Worm (Caenorhabditis elegans) whole organism, L2 larva: ENCODE measurements around the gene ttm-1.

Source experiments
- C34F6.9 ChIP-seq: fragments of 150-350 bp; optimal IDR thresholded peaks from 2 replicates; lab custom pipeline; 2014; ENCODE audit warnings: missing biosample characterization, missing genetic modification characterization
- F13H6.1 ChIP-seq: sonication (generic microtip); optimal IDR thresholded peaks from 2 replicates; lab custom pipeline; 2016; ENCODE audit warnings: missing genetic modification characterization, missing compliant biosample characterization
- R02D3.7 ChIP-seq: fragments of 150-350 bp; optimal IDR thresholded peaks from 2 replicates; lab custom pipeline; 2014; ENCODE audit warnings: missing biosample characterization, missing genetic modification characterization
- Y55F3AM.14 ChIP-seq: fragments of 200-800 bp; sonication (Bioruptor generic); optimal IDR thresholded peaks from 2 replicates; lab custom pipeline; 2018; ENCODE audit warnings: mild to moderate bottlenecking, missing genetic modification characterization, missing compliant biosample characterization
- alr-1 ChIP-seq: fragments of 150-350 bp; optimal IDR thresholded peaks from 2 replicates; lab custom pipeline; 2014; ENCODE audit warnings: missing biosample characterization, missing genetic modification characterization
- aly-2 ChIP-seq: fragments of 150-350 bp; optimal IDR thresholded peaks from 2 replicates; lab custom pipeline; 2014; ENCODE audit warnings: missing biosample characterization, missing genetic modification characterization
- blmp-1 ChIP-seq: sonication (generic microtip); optimal IDR thresholded peaks from 2 replicates; lab custom pipeline; 2017; ENCODE audit warnings: missing genetic modification characterization, mild to moderate bottlenecking, missing compliant biosample characterization, antibody characterized with exemption, moderate library complexity; ENCODE audit not compliant: insufficient read depth
- ceh-16 ChIP-seq: fragments of 150-350 bp; optimal IDR thresholded peaks from 2 replicates; lab custom pipeline; 2014; ENCODE audit warnings: missing biosample characterization, missing genetic modification characterization
- ceh-82 ChIP-seq: fragments of 150-350 bp; optimal IDR thresholded peaks from 2 replicates; lab custom pipeline; 2014; ENCODE audit warnings: missing biosample characterization, missing genetic modification characterization
- crh-2 ChIP-seq: sonication (generic microtip); optimal IDR thresholded peaks from 2 replicates; lab custom pipeline; 2017; ENCODE audit warnings: missing biosample characterization, missing genetic modification characterization
- dmd-4 ChIP-seq: sonication (generic microtip); optimal IDR thresholded peaks from 2 replicates; lab custom pipeline; 2017; ENCODE audit warnings: missing biosample characterization, missing genetic modification characterization
- egl-27 ChIP-seq: sonication (generic microtip); optimal IDR thresholded peaks from 3 replicates; lab custom pipeline; 2017; ENCODE audit warnings: missing biosample characterization, missing genetic modification reagents, missing genetic modification characterization
- fos-1 ChIP-seq: fragments of 150-350 bp; optimal IDR thresholded peaks from 2 replicates; lab custom pipeline; 2014; ENCODE audit warnings: missing biosample characterization, missing genetic modification characterization
- gmeb-1 ChIP-seq: fragments of 150-350 bp; optimal IDR thresholded peaks from 2 replicates; lab custom pipeline; 2014; ENCODE audit warnings: missing biosample characterization, missing genetic modification characterization
- lin-11 ChIP-seq: fragments of 150-350 bp; sonication (generic microtip); optimal IDR thresholded peaks from 2 replicates; lab custom pipeline; 2014; ENCODE audit warnings: missing biosample characterization, missing genetic modification characterization, inconsistent platforms, mixed read lengths
- lsy-2 ChIP-seq, 2 experiments: fragments of 150-350 bp in 1 of 2; sonication (generic microtip) in 1 of 2; optimal IDR thresholded peaks; 2 replicates each; lab custom pipeline; 2014 to 2017; ENCODE audit warnings: missing biosample characterization in 2 of 2, missing genetic modification characterization in 2 of 2
- mab-5 ChIP-seq: fragments of 150-350 bp; optimal IDR thresholded peaks from 2 replicates; lab custom pipeline; 2014; ENCODE audit warnings: missing biosample characterization, missing genetic modification characterization
- mbf-1 ChIP-seq: sonication (generic microtip); optimal IDR thresholded peaks from 2 replicates; lab custom pipeline; 2017; ENCODE audit warnings: missing biosample characterization, missing genetic modification characterization
- mdl-1 ChIP-seq, 2 experiments: fragments of 150-350 bp in 1 of 2; sonication (generic microtip) in 1 of 2; optimal IDR thresholded peaks; 2 replicates each; lab custom pipeline; 2017; ENCODE audit warnings: missing biosample characterization in 2 of 2, missing genetic modification characterization in 2 of 2
- nhr-10 ChIP-seq: sonication (generic microtip); optimal IDR thresholded peaks from 2 replicates; lab custom pipeline; 2017; ENCODE audit warnings: missing biosample characterization, missing genetic modification characterization
- nhr-11 ChIP-seq: fragments of 150-350 bp; optimal IDR thresholded peaks from 2 replicates; lab custom pipeline; 2014; ENCODE audit warnings: missing biosample characterization, missing genetic modification characterization
- nhr-12 ChIP-seq: fragments of 150-350 bp; optimal IDR thresholded peaks from 2 replicates; lab custom pipeline; 2014; ENCODE audit warnings: missing biosample characterization, missing genetic modification characterization
- nhr-129 ChIP-seq: fragments of 150-350 bp; optimal IDR thresholded peaks from 2 replicates; lab custom pipeline; 2014; ENCODE audit warnings: missing biosample characterization, missing genetic modification characterization
- nhr-21 ChIP-seq: fragments of 150-350 bp; optimal IDR thresholded peaks from 2 replicates; lab custom pipeline; 2014; ENCODE audit warnings: missing biosample characterization, missing genetic modification characterization
- nhr-23 ChIP-seq: fragments of 150-350 bp; optimal IDR thresholded peaks from 2 replicates; lab custom pipeline; 2014; ENCODE audit warnings: missing biosample characterization, missing genetic modification reagents, missing genetic modification characterization
- nhr-25 ChIP-seq: fragments of 150-350 bp; sonication (generic microtip); optimal IDR thresholded peaks from 3 replicates; lab custom pipeline; 2014; ENCODE audit warnings: missing biosample characterization, missing genetic modification characterization
- nhr-77 ChIP-seq: fragments of 150-350 bp; optimal IDR thresholded peaks from 2 replicates; lab custom pipeline; 2014; ENCODE audit warnings: missing biosample characterization, missing genetic modification characterization
- peb-1 ChIP-seq: fragments of 150-350 bp; optimal IDR thresholded peaks from 2 replicates; lab custom pipeline; 2014; ENCODE audit warnings: missing biosample characterization, missing genetic modification characterization
- sem-4 ChIP-seq: fragments of 150-350 bp; optimal IDR thresholded peaks from 2 replicates; lab custom pipeline; 2014; ENCODE audit warnings: missing biosample characterization, missing genetic modification reagents, missing genetic modification characterization
- sma-3 ChIP-seq: sonication (generic microtip); optimal IDR thresholded peaks from 2 replicates; lab custom pipeline; 2016; ENCODE audit warnings: missing genetic modification reagents, missing genetic modification characterization, missing compliant biosample characterization
- sma-9 ChIP-seq, 2 experiments: fragments of 150-350 bp in 1 of 2; sonication (generic microtip) in 1 of 2; optimal IDR thresholded peaks; 2 replicates each; lab custom pipeline; 2014 to 2016; ENCODE audit warnings: missing genetic modification characterization in 2 of 2, mild to moderate bottlenecking in 1 of 2, missing biosample characterization in 1 of 2, missing compliant biosample characterization in 1 of 2, missing genetic modification reagents in 1 of 2, moderate library complexity in 1 of 2
- snpc-4 ChIP-seq: fragments of 150-350 bp; optimal IDR thresholded peaks from 2 replicates; lab custom pipeline; 2014; ENCODE audit warnings: missing biosample characterization, missing genetic modification characterization
- unc-62 ChIP-seq: fragments of 150-350 bp; optimal IDR thresholded peaks from 2 replicates; lab custom pipeline; 2014; ENCODE audit warnings: missing biosample characterization, missing genetic modification reagents, missing genetic modification characterization
- ztf-11 ChIP-seq: sonication (generic microtip); optimal IDR thresholded peaks from 2 replicates; lab custom pipeline; 2017; ENCODE audit warnings: missing biosample characterization, missing genetic modification characterization
- ztf-4 ChIP-seq: fragments of 150-350 bp; optimal IDR thresholded peaks from 2 replicates; lab custom pipeline; 2014; ENCODE audit warnings: missing biosample characterization, missing genetic modification characterization

The ttm-1 gene

DNA sequence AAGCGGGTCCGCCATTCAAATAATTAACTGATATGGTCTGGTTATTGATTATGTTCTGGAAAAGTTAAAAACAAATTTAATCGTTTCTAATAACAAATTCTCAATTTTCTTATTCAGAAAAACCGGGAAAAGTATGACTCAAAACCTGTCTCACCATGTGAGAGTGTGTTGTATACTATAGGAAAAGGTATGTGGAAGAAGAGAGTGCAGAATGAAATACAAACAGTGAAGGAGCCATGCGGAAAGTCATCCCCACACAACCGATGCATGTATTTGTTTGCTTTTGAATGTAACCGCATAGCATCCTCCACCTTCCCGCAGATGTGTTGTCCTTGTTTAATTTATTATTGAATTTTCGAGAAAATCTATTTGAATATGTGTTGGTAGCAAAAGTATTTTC is 33.7 kb upstream of the ttm-1 start, which contains the start of gene ZK1010.8:
Gene ZK1010.8 (minus strand): TSS at position 214 of the 400 bp plus-strand sequence.
- TF ChIP-seq crh-2 (no peak), fos-1 (tag; lab: Kevin White, UChicago) (peak; percentile 54), ztf-4 (tag; lab: Kevin White, UChicago) (no peak)
- TF ChIP-seq, all 48 proteins: peak for 1

DNA sequence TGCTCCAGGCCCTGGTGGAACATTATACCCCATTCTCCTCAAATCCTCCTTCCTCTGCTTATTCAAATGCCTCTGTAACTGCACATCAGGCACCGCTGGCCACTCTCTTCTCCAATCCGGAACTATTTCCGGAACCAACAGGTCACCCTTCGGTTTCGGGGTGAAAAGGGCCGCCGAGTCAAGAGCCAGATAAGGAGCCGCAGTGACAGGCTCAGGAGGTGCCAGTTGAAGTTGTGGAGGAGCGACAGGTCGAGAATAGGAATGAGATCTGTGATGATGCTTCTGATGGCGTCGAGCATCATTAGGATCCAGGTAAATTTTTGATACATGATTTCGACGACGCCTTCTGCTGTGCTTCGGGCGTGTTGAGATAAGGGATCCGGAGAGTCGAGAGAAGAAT is 31.5 kb upstream of the ttm-1 start:
- TF ChIP-seq alr-1 (tag; lab: Kevin White, UChicago) (no peak), sma-9 (GFP tag; optimal IDR thresholded peaks at IDR 0.05; lab: Kevin White, UChicago) (no peak), sma-9 (tag; optimal IDR thresholded peaks at IDR 0.05; lab: Kevin White, UChicago) (no peak), lsy-2 (tag; optimal IDR thresholded peaks at IDR 0.05; lab: Kevin White, UChicago) (no peak), gmeb-1 (tag; lab: Kevin White, UChicago) (no peak), mdl-1 (tag; optimal IDR thresholded peaks at IDR 0.05; lab: Kevin White, UChicago) (no peak), nhr-25 (tag; lab: Kevin White, UChicago) (no peak), snpc-4 (no peak), unc-62 (GFP tag; lab: Kevin White, UChicago) (no peak), dmd-4 (tag; lab: Kevin White, UChicago) (no peak), nhr-21 (tag; lab: Kevin White, UChicago) (no peak), lin-11 (tag; lab: Kevin White, UChicago) (no peak), nhr-11 (no peak), ceh-82 (tag; lab: Kevin White, UChicago) (no peak), ztf-4 (tag; lab: Kevin White, UChicago) (no peak), nhr-23 (tag; lab: Kevin White, UChicago) (no peak)

DNA sequence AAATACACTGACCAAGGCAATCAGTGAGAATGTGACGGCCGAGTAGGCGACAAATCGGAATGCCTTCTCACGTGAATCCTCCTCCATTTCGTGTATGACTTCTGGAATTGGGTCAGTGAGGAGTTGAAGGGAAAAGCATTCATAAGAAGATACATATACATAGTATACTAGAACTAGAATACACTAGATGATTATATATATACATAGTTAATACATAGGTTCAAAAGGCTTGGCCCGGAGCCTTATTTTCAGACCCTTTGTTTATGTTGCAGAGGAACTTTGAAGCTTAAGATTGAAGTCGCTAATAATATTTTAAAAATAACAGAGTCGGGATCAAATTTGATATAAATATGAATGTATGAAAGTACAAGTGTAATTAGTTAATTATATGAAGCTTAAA is 26.8 kb upstream of the ttm-1 start, which contains the start of gene col-97:
Gene col-97 (minus strand): TSS at position 101 of the 400 bp plus-strand sequence.
- TF ChIP-seq Y55F3AM.14 (GFP tag; lab: Kevin White, UChicago) (no peak), mab-5 (tag; lab: Kevin White, UChicago) (no peak)
- TF ChIP-seq, all 48 proteins: peak for 0

DNA sequence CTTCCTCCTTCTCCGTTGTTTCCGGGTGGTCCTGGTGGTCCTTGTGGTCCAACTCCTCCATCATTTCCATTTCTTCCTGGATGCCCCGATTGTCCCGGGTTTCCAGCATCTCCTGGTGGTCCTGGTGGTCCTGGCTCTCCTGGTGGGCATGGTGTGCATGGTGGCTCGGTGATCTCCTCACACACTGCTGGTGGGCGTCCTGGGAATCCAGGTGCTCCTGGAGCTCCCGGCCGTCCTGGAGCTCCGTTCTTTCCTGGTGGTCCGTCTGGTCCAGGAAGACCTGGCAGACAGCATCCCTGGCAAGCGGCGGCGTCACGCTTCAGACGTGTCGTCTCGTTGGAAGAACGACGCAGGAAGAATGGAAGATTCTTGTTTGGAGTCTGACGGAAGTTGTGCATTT is 26.3 kb upstream of the ttm-1 start:
- TF ChIP-seq ztf-11 (tag; lab: Kevin White, UChicago) (no peak), aly-2 (tag; lab: Kevin White, UChicago) (no peak), nhr-10 (no peak), nhr-77 (tag; lab: Kevin White, UChicago) (no peak), ceh-16 (tag; lab: Kevin White, UChicago) (no peak), sma-3 (GFP tag; lab: Kevin White, UChicago) (no peak), Y55F3AM.14 (GFP tag; lab: Kevin White, UChicago) (no peak), unc-62 (GFP tag; lab: Kevin White, UChicago) (no peak), F13H6.1 (tag; lab: Kevin White, UChicago) (no peak), C34F6.9 (no peak), crh-2 (no peak), nhr-25 (tag; lab: Kevin White, UChicago) (no peak), mbf-1 (tag; lab: Kevin White, UChicago) (no peak), lsy-2 (tag; optimal IDR thresholded peaks at IDR 0.05; lab: Kevin White, UChicago) (no peak)

DNA sequence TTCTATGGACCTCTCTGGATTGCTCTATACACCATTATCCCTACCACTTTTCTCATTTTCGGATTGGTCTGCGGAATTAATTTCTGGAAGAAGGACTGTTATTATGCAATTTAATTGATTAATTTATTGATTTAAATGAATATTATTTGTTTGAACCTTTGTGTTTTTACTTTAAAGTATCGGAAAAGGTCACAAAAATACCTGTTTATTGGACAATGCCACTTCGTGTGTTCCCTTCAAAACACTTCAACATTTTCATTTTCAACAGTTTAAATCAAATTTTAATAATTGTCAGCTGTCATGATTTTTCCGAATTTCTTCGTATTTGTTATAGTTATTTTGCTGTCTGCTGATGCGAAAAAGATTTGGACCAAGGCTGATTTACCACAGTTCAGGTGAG is 24.2 kb upstream of the ttm-1 start, which contains the start of gene ZK1010.12:
Gene ZK1010.12 (plus strand): TSS at position 301 of the 400 bp plus-strand sequence.
- TF ChIP-seq egl-27 (tag; lab: Kevin White, UChicago) (no peak), sem-4 (no peak), peb-1 (tag; lab: Kevin White, UChicago) (no peak), nhr-12 (tag; lab: Kevin White, UChicago) (no peak), nhr-10 (no peak), R02D3.7 (tag; lab: Kevin White, UChicago) (no peak), nhr-129 (tag; lab: Kevin White, UChicago) (no peak), ztf-4 (tag; lab: Kevin White, UChicago) (no peak), unc-62 (GFP tag; lab: Kevin White, UChicago) (no peak), blmp-1 (tag; lab: Kevin White, UChicago) (no peak)
- TF ChIP-seq, all 48 proteins: peak for 0
